Fruit fly (Drosophila melanogaster): ENCODE results near the gene CG5149.

The CG5149 gene

DNA sequence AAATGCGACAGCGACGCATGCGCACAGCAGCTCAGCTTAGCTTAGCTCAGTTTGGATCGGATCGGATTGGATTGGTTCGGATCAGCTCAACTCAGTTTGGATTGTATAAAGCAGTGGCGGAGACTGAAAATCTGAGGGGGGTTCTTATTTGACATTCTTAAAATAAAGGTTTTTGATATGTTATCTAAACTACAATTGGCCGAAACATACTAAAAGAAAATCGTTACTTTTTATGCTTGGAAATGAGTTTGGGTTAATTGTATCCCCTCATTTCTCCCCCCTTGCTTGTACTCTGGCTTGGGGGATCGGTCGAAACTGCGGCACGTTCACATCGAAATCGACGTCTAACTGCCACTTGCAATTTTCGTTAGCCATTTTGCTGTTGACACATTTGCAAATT lies 11.9 kb downstream of the CG5149 start (continued):
- TF ChIP-seq NC2β (GFP tag; optimal IDR thresholded peaks at IDR 0.05) (no peak), abd-A (tag; optimal IDR thresholded peaks at IDR 0.05) (no peak), Abd-B (GFP tag; optimal IDR thresholded peaks at IDR 0.05) (peak; percentile 27), CG3726 (GFP tag; IDR thresholded peaks at IDR 0.05) (no peak), CkIIα-i1 (GFP tag; IDR thresholded peaks at IDR 0.05) (no peak), NfI (GFP tag; optimal IDR thresholded peaks at IDR 0.05) (no peak), Hmx (GFP tag; optimal IDR thresholded peaks at IDR 0.05) (no peak), CG6272 (GFP tag; IDR thresholded peaks at IDR 0.05) (peak; percentile 17; the same call in 1 of the 2 replicates), knrl (GFP tag; IDR thresholded peaks at IDR 0.05; ENCODE audit: partially characterized antibody) (no peak), Jarid2 (GFP tag; optimal IDR thresholded peaks at IDR 0.05) (no peak), Pdp1 (GFP tag; optimal IDR thresholded peaks at IDR 0.05) (peak in 1 of 2 experiments; percentile 14), ham (GFP tag; IDR thresholded peaks at IDR 0.05) (no peak), chif (GFP tag; optimal IDR thresholded peaks at IDR 0.05) (peak; percentile 22 to 23), CG8944 (GFP tag; optimal IDR thresholded peaks at IDR 0.05) (peak; percentile 15), Tbp (GFP tag; optimal IDR thresholded peaks at IDR 0.05) (no peak), CG10654 (GFP tag; optimal IDR thresholded peaks at IDR 0.05) (peak; percentile 2), cato (GFP tag; optimal IDR thresholded peaks at IDR 0.05; ENCODE audit: borderline replicate concordance) (peak; percentile 14), Dip3 (GFP tag; optimal IDR thresholded peaks at IDR 0.05) (no peak), Ptx1 (GFP tag; IDR thresholded peaks at IDR 0.05) (peak; percentile 60), CG2712 (tag; optimal IDR thresholded peaks at IDR 0.05) (no peak), unc-4 (GFP tag; IDR thresholded peaks at IDR 0.05; ENCODE audit: partially characterized antibody) (no peak), CG6175 (GFP tag; IDR thresholded peaks at IDR 0.05) (no peak), ranshi (GFP tag; IDR thresholded peaks at IDR 0.05) (peak; percentile 46; the same call in 1 of the 2 replicates), CG15479 (GFP tag; optimal IDR thresholded peaks at IDR 0.05) (no peak), CG9876 (GFP tag; optimal IDR thresholded peaks at IDR 0.05) (no peak), CG12104 (GFP tag; optimal IDR thresholded peaks at IDR 0.05) (no peak), Gug (GFP tag; IDR thresholded peaks at IDR 0.05) (no peak), CG10209 (GFP tag; optimal IDR thresholded peaks at IDR 0.05) (no peak), HmgD (GFP tag; optimal IDR thresholded peaks at IDR 0.05) (no peak), CG14710 (tag; optimal IDR thresholded peaks at IDR 0.05) (no peak), CG34422 (GFP tag; IDR thresholded peaks at IDR 0.05) (peak; percentile 16; the same call in 1 of the 3 replicates), maf-S (GFP tag; optimal IDR thresholded peaks at IDR 0.05) (no peak), kni (GFP tag; optimal IDR thresholded peaks at IDR 0.05) (no peak), Atf-2 (GFP tag; optimal IDR thresholded peaks at IDR 0.05) (no peak), sob (GFP tag; IDR thresholded peaks at IDR 0.05) (peak; percentile 43; the same call in 1 of the 2 replicates), Blimp-1 (GFP tag; optimal IDR thresholded peaks at IDR 0.05) (no peak), CG8281 (tag; optimal IDR thresholded peaks at IDR 0.05) (no peak), fd102C (GFP tag; optimal IDR thresholded peaks at IDR 0.05) (no peak), seq (GFP tag; IDR thresholded peaks at IDR 0.05) (no peak), CG2129 (GFP tag; IDR thresholded peaks at IDR 0.05; ENCODE audit: partially characterized antibody) (no peak), Ets65A (GFP tag) (no peak), twi (tag; optimal IDR thresholded peaks at IDR 0.05) (no peak), CG32767 (GFP tag; IDR thresholded peaks at IDR 0.05) (no peak; the same call in 1 of the 2 replicates), Adf1 (GFP tag; IDR thresholded peaks at IDR 0.05) (no peak), lbe (GFP tag; optimal IDR thresholded peaks at IDR 0.05) (peak; percentile 1), CG13894 (tag; optimal IDR thresholded peaks at IDR 0.05) (no peak)

All from whole organism, embryonic.